Fruit fly (Drosophila melanogaster) whole organism, embryonic: ENCODE data around the gene CG31365.

Source experiments
- ATbp ChIP-seq: fragments of 200-800 bp; sonication (Bioruptor generic); optimal IDR thresholded peaks from 2 replicates; lab custom pipeline; 2017; ENCODE audit warnings: missing biosample characterization, mild to moderate bottlenecking, missing genetic modification characterization, missing genetic modification reagents
- Antp ChIP-seq: fragments of 200-800 bp; sonication (Bioruptor generic); optimal IDR thresholded peaks from 3 replicates; lab custom pipeline; 2016; ENCODE audit warnings: missing biosample characterization, missing genetic modification characterization
- B-H1 ChIP-seq: fragments of 200-800 bp; sonication (Bioruptor generic); IDR thresholded peaks from 3 replicates; pipeline ENCODE4 v1.3.6; 2022; ENCODE audit warnings: missing biosample characterization, missing genetic modification characterization
- CG11456 ChIP-seq: fragments of 200-800 bp; sonication (Bioruptor generic); IDR thresholded peaks from 3 replicates; pipeline ENCODE4 v1.3.6; 2022; ENCODE audit warnings: missing biosample characterization, missing genetic modification characterization
- CG13287 ChIP-seq: fragments of 200-800 bp; sonication (Bioruptor generic); IDR thresholded peaks from 2 replicates; pipeline ENCODE4 v1.3.6; 2022; ENCODE audit warnings: missing biosample characterization, missing genetic modification characterization; ENCODE audit not compliant: partially characterized antibody
- CG16779 ChIP-seq: fragments of 200-800 bp; sonication (Bioruptor generic); IDR thresholded peaks from 2 replicates; pipeline ENCODE4 v1.3.6; 2022; ENCODE audit warnings: missing biosample characterization, missing genetic modification characterization
- CG17186 ChIP-seq: fragments of 200-800 bp; sonication (Bioruptor generic); optimal IDR thresholded peaks from 3 replicates; lab custom pipeline; 2017; ENCODE audit warnings: missing biosample characterization, missing genetic modification reagents, missing genetic modification characterization
- CG17359 ChIP-seq: fragments of 200-800 bp; sonication (Bioruptor generic); optimal IDR thresholded peaks from 3 replicates; lab custom pipeline; 2018; ENCODE audit warnings: missing biosample characterization, mild to moderate bottlenecking, missing genetic modification characterization, moderate library complexity
- CG17912 ChIP-seq: fragments of 200-800 bp; sonication (Bioruptor generic); optimal IDR thresholded peaks from 2 replicates; lab custom pipeline; 2018; ENCODE audit warnings: missing biosample characterization, mild to moderate bottlenecking, missing genetic modification characterization
- CG18262 ChIP-seq: fragments of 200-800 bp; optimal IDR thresholded peaks from 3 replicates; lab custom pipeline; 2019; ENCODE audit warnings: missing biosample characterization, mild to moderate bottlenecking, missing genetic modification characterization, moderate library complexity
- CG18619 ChIP-seq: fragments of 200-800 bp; sonication (Bioruptor generic); optimal IDR thresholded peaks from 3 replicates; lab custom pipeline; 2017; ENCODE audit warnings: missing biosample characterization, mild to moderate bottlenecking, missing genetic modification characterization
- CG32772 ChIP-seq: fragments of 200-800 bp; sonication (Bioruptor generic); IDR thresholded peaks from 2 replicates; pipeline ENCODE4 v1.3.6; 2022; ENCODE audit warnings: missing biosample characterization, missing genetic modification characterization
- CG3407 ChIP-seq: fragments of 200-800 bp; sonication (Bioruptor generic); optimal IDR thresholded peaks from 2 replicates; lab custom pipeline; 2018; ENCODE audit warnings: missing biosample characterization, mild to moderate bottlenecking, missing genetic modification characterization
- CG4404 ChIP-seq: fragments of 200-800 bp; sonication (Bioruptor generic); IDR thresholded peaks from 2 replicates; pipeline ENCODE4 v1.3.6; 2022; ENCODE audit warnings: missing biosample characterization, missing genetic modification characterization
- CG5245 ChIP-seq: fragments of 200-800 bp; sonication (Bioruptor generic); optimal IDR thresholded peaks from 3 replicates; lab custom pipeline; 2016; ENCODE audit warnings: missing biosample characterization, missing genetic modification characterization
- CG6813 ChIP-seq: fragments of 200-800 bp; sonication (Bioruptor generic); optimal IDR thresholded peaks from 2 replicates; lab custom pipeline; 2017; ENCODE audit warnings: missing biosample characterization, missing genetic modification characterization, mild to moderate bottlenecking, moderate library complexity, missing genetic modification reagents
- CG8290 ChIP-seq, 3 experiments: fragments of 200-800 bp; sonication (Bioruptor generic); optimal IDR thresholded peaks; 2 replicates each; lab custom pipeline; 2016 to 2019; ENCODE audit warnings: missing biosample characterization in 3 of 3, missing genetic modification characterization in 3 of 3, mild to moderate bottlenecking in 2 of 3, moderate library complexity in 1 of 3
- Camta ChIP-seq: fragments of 200-800 bp; sonication (Bioruptor generic); optimal IDR thresholded peaks from 2 replicates; lab custom pipeline; 2016; ENCODE audit warnings: missing biosample characterization, missing genetic modification characterization
- Dbx ChIP-seq: fragments of 200-800 bp; sonication (Bioruptor generic); IDR thresholded peaks from 3 replicates; pipeline ENCODE4 v1.3.6; 2022; ENCODE audit warnings: missing biosample characterization, missing genetic modification characterization
- Kr ChIP-seq: fragments of 200-800 bp; sonication (Bioruptor generic); optimal IDR thresholded peaks from 2 replicates; lab custom pipeline; 2017; ENCODE audit warnings: missing biosample characterization, mild to moderate bottlenecking, missing genetic modification characterization
- Max ChIP-seq: fragments of 200-800 bp; sonication (Bioruptor generic); optimal IDR thresholded peaks from 2 replicates; lab custom pipeline; 2016; ENCODE audit warnings: missing biosample characterization, mild to moderate bottlenecking, missing genetic modification characterization
- Med ChIP-seq: fragments of 200-800 bp; sonication (Bioruptor generic); peaks from one replicate; lab custom pipeline; 2016; ENCODE audit warnings: missing biosample characterization, missing genetic modification characterization, mild to moderate bottlenecking, inconsistent platforms, moderate library complexity
- Opbp ChIP-seq: fragments of 200-800 bp; sonication (Bioruptor generic); IDR thresholded peaks from 3 replicates; pipeline ENCODE4 v1.3.6; 2022; ENCODE audit warnings: missing biosample characterization, missing genetic modification characterization; ENCODE audit not compliant: partially characterized antibody
- Side ChIP-seq: fragments of 200-800 bp; sonication (Bioruptor generic); optimal IDR thresholded peaks from 2 replicates; lab custom pipeline; 2016; ENCODE audit warnings: missing biosample characterization, missing genetic modification characterization
- Usf ChIP-seq: fragments of 200-800 bp; sonication (Bioruptor generic); optimal IDR thresholded peaks from 2 replicates; lab custom pipeline; 2017; ENCODE audit warnings: missing genotype, missing biosample characterization, missing genetic modification characterization
- Xbp1 ChIP-seq: fragments of 200-800 bp; sonication (Bioruptor generic); optimal IDR thresholded peaks from 3 replicates; lab custom pipeline; 2016; ENCODE audit warnings: missing biosample characterization, mild to moderate bottlenecking, missing genetic modification characterization
- ac ChIP-seq: fragments of 200-800 bp; sonication (Bioruptor generic); optimal IDR thresholded peaks from 3 replicates; lab custom pipeline; 2017; ENCODE audit warnings: missing biosample characterization, mild to moderate bottlenecking, missing genetic modification characterization
- ara ChIP-seq: fragments of 200-800 bp; sonication (Bioruptor generic); IDR thresholded peaks from 2 replicates; pipeline ENCODE4 v1.3.6; 2022; ENCODE audit warnings: missing biosample characterization, missing genetic modification characterization
- bowl ChIP-seq: fragments of 200-800 bp; sonication (Bioruptor generic); IDR thresholded peaks from 2 replicates; pipeline ENCODE4 v1.3.6; 2022; ENCODE audit warnings: missing biosample characterization, missing genetic modification characterization
- cad ChIP-seq: fragments of >200 bp; optimal IDR thresholded peaks from 2 replicates; lab custom pipeline; 2017; ENCODE audit warnings: missing biosample characterization, missing genetic modification characterization
- da ChIP-seq: fragments of 200-800 bp; sonication (Bioruptor generic); optimal IDR thresholded peaks from 2 replicates; lab custom pipeline; 2016; ENCODE audit warnings: missing biosample characterization, missing genetic modification characterization
- danr ChIP-seq: fragments of 200-800 bp; sonication (Bioruptor generic); IDR thresholded peaks from 2 replicates; pipeline ENCODE4 v1.3.6; 2022; ENCODE audit warnings: missing biosample characterization, missing genetic modification characterization
- dati ChIP-seq: fragments of 200-800 bp; sonication (Bioruptor generic); IDR thresholded peaks from 2 replicates; pipeline ENCODE4 v1.3.6; 2022; ENCODE audit warnings: missing biosample characterization, missing genetic modification characterization
- dm ChIP-seq: fragments of 200-800 bp; sonication (Bioruptor generic); optimal IDR thresholded peaks from 3 replicates; lab custom pipeline; 2016; ENCODE audit warnings: missing biosample characterization, missing genetic modification characterization
- dmrt11E ChIP-seq: fragments of 200-800 bp; sonication (Bioruptor generic); optimal IDR thresholded peaks from 3 replicates; lab custom pipeline; 2018; ENCODE audit warnings: missing biosample characterization, mild to moderate bottlenecking, missing genetic modification characterization, moderate library complexity
- ftz-f1 ChIP-seq: fragments of 200-800 bp; sonication (Bioruptor generic); optimal IDR thresholded peaks from 2 replicates; lab custom pipeline; 2016; ENCODE audit warnings: missing biosample characterization, missing genetic modification characterization
- gce ChIP-seq: fragments of 200-800 bp; sonication (Bioruptor generic); IDR thresholded peaks from 3 replicates; pipeline ENCODE4 v1.3.6; 2022; ENCODE audit warnings: missing biosample characterization, missing genetic modification characterization
- onecut ChIP-seq: fragments of 200-800 bp; sonication (Bioruptor generic); IDR thresholded peaks from 2 replicates; pipeline ENCODE4 v1.3.6; 2022; ENCODE audit warnings: missing biosample characterization, missing genetic modification characterization
- p53 ChIP-seq: fragments of 200-800 bp; sonication (Bioruptor generic); optimal IDR thresholded peaks from 2 replicates; lab custom pipeline; 2016; ENCODE audit warnings: missing biosample characterization, missing genetic modification characterization
- ranshi ChIP-seq: fragments of 200-800 bp; sonication (Bioruptor generic); IDR thresholded peaks from 2 replicates; pipeline ENCODE4 v1.3.6; 2022; ENCODE audit warnings: missing biosample characterization, missing genetic modification characterization
- rib ChIP-seq: fragments of 200-800 bp; sonication (Bioruptor generic); IDR thresholded peaks from 2 replicates; pipeline ENCODE4 v1.3.6; 2022; ENCODE audit warnings: missing biosample characterization, missing genetic modification characterization
- sc ChIP-seq, 3 experiments: fragments of >200 bp in 2 of 3; fragments of 200-800 bp in 1 of 3; sonication (Bioruptor generic) in 1 of 3; optimal IDR thresholded peaks; 2 replicates in 2 of 3; 3 replicates in 1 of 3; lab custom pipeline; 2017; ENCODE audit warnings: mild to moderate bottlenecking in 1 of 3, missing biosample characterization in 1 of 3, missing genetic modification characterization in 1 of 3, missing genetic modification reagents in 1 of 3
- slp2 ChIP-seq: fragments of 200-800 bp; sonication (Bioruptor generic); optimal IDR thresholded peaks from 2 replicates; lab custom pipeline; 2016; ENCODE audit warnings: missing biosample characterization, missing genetic modification characterization
- sna ChIP-seq: fragments of 200-800 bp; sonication (Bioruptor generic); IDR thresholded peaks from 2 replicates; pipeline ENCODE4 v1.3.6; 2022; ENCODE audit warnings: missing biosample characterization, missing genetic modification characterization; ENCODE audit not compliant: partially characterized antibody
- tin ChIP-seq: fragments of 200-800 bp; sonication (Bioruptor generic); optimal IDR thresholded peaks from 3 replicates; lab custom pipeline; 2016; ENCODE audit warnings: missing biosample characterization, missing genetic modification characterization
- toy ChIP-seq: fragments of 200-800 bp; sonication (Bioruptor generic); IDR thresholded peaks from 2 replicates; pipeline ENCODE4 v1.3.6; 2022; ENCODE audit warnings: missing biosample characterization, missing genetic modification characterization
- tx ChIP-seq: fragments of 200-800 bp; sonication (Bioruptor generic); optimal IDR thresholded peaks from 2 replicates; lab custom pipeline; 2016; ENCODE audit warnings: missing biosample characterization, missing genetic modification characterization
- usp ChIP-seq: fragments of >200 bp; optimal IDR thresholded peaks from 2 replicates; lab custom pipeline; 2017; ENCODE audit warnings: missing biosample characterization, missing genetic modification characterization
- vvl ChIP-seq: fragments of 200-800 bp; sonication (Bioruptor generic); IDR thresholded peaks from 2 replicates; pipeline ENCODE4 v1.3.6; 2022; ENCODE audit warnings: missing biosample characterization, missing genetic modification characterization
- wek ChIP-seq: fragments of 200-800 bp; sonication (Bioruptor generic); optimal IDR thresholded peaks from 3 replicates; lab custom pipeline; 2018; ENCODE audit warnings: missing biosample characterization, mild to moderate bottlenecking, missing genetic modification characterization, moderate library complexity
- zf30C ChIP-seq: fragments of 200-800 bp; sonication (Bioruptor generic); optimal IDR thresholded peaks from 3 replicates; lab custom pipeline; 2018; ENCODE audit warnings: missing biosample characterization, mild to moderate bottlenecking, missing genetic modification characterization

Gene CG31365

DNA sequence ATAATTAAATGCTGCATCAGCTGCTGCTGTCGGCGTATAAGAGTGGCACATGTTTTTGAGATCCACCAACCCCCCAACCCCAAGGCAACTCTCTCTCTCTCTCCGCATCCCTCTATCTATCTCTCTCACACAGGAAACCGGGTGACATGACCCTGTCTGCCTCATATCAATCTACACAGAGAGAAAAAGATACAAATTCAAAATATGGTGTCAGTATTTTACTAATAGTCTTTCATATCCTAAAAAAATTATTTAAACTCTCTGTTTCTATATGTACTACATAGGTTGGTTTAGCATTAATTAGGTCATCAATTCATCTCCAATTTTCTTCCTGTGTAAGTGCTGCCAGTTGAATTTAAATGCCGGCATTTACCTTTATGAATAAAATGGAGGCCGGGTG is 49.2 kb upstream of the CG31365 start (continued):
- no peak for TF ChIP-seq cad
- peak; percentile 72 for TF ChIP-seq tx (GFP tag; lab: Kevin White, UChicago)
- peak; percentile 92 for TF ChIP-seq ranshi (GFP tag; lab: Robert Waterston, UW)
- peak; percentile 86 for TF ChIP-seq Max (GFP tag; lab: Kevin White, UChicago)
- TF ChIP-seq Opbp (GFP tag; lab: Robert Waterston, UW) = no peak
- peak; percentile 50 for TF ChIP-seq da (GFP tag; lab: Kevin White, UChicago)
- peak; percentile 95 for TF ChIP-seq CG17359 (tag; lab: Kevin White, UChicago)
- TF ChIP-seq CG5245 (GFP tag; lab: Kevin White, UChicago) = peak; percentile 90
- TF ChIP-seq CG18619 = peak; percentile 77
- TF ChIP-seq sc (optimal IDR thresholded peaks at IDR 0.05; lab: Kevin White, UChicago) = no peak
- TF ChIP-seq sc (GFP tag; optimal IDR thresholded peaks at IDR 0.05; lab: Kevin White, UChicago) = peak; percentile 88
- peak; percentile 70; the same call in 1 of the 2 replicates for TF ChIP-seq CG16779 (GFP tag; lab: Robert Waterston, UW)
- peak; percentile 90 for TF ChIP-seq ATbp (GFP tag; lab: Kevin White, UChicago)
- peak; percentile 93 for TF ChIP-seq ara (GFP tag; lab: Robert Waterston, UW)
- TF ChIP-seq B-H1 (GFP tag; lab: Robert Waterston, UW) = peak; percentile 88
- peak; percentile 58 for TF ChIP-seq Usf (GFP tag; lab: Kevin White, UChicago)
- peak; percentile 92 for TF ChIP-seq Xbp1
- peak; percentile 91 for TF ChIP-seq dmrt11E (tag; lab: Kevin White, UChicago)
- TF ChIP-seq CG4404 (GFP tag; lab: Robert Waterston, UW) = peak; percentile 67
- TF ChIP-seq CG11456 = peak; percentile 88
- TF ChIP-seq onecut (GFP tag; lab: Robert Waterston, UW) = peak; percentile 83
- peak; percentile 66; the same call in 2 of the 3 replicates for TF ChIP-seq Dbx (GFP tag; lab: Robert Waterston, UW)
- peak; percentile 89 for TF ChIP-seq gce (GFP tag; lab: Robert Waterston, UW)
- TF ChIP-seq sna (GFP tag; lab: Robert Waterston, UW) = no peak
- TF ChIP-seq CG32772 (GFP tag; lab: Robert Waterston, UW) = peak; percentile 86
- peak; percentile 91 for TF ChIP-seq Camta (GFP tag; lab: Kevin White, UChicago)
- peak; percentile 71 for TF ChIP-seq ac (GFP tag; lab: Kevin White, UChicago)
- peak; percentile 90 for TF ChIP-seq Antp (GFP tag; lab: Kevin White, UChicago)
- TF ChIP-seq CG17912 (GFP tag; lab: Kevin White, UChicago) = no peak
- peak; percentile 73 for TF ChIP-seq p53
- TF ChIP-seq wek (GFP tag; lab: Kevin White, UChicago) = peak; percentile 80
- TF ChIP-seq danr (GFP tag; lab: Robert Waterston, UW) = peak; percentile 80
- peak; percentile 69 for TF ChIP-seq CG8290 (GFP tag; optimal IDR thresholded peaks at IDR 0.05; lab: Kevin White, UChicago)
- peak in 1 of 2 experiments; percentile 93 for TF ChIP-seq CG8290 (tag; optimal IDR thresholded peaks at IDR 0.05; lab: Kevin White, UChicago)
- no peak for TF ChIP-seq CG13287 (GFP tag; lab: Robert Waterston, UW)
- peak; percentile 85 for TF ChIP-seq slp2
- TF ChIP-seq toy (GFP tag; lab: Robert Waterston, UW) = peak; percentile 51; the same call in 1 of the 2 replicates
- TF ChIP-seq CG3407 (GFP tag; lab: Kevin White, UChicago) = peak; percentile 87
- peak; percentile 73 for TF ChIP-seq dm
- no peak for TF ChIP-seq usp
- TF ChIP-seq rib (GFP tag; lab: Robert Waterston, UW) = peak; percentile 66; the same call in 1 of the 2 replicates
- TF ChIP-seq CG18262 (tag; lab: Kevin White, UChicago) = peak; percentile 93
- peak; percentile 79 for TF ChIP-seq zf30C (GFP tag; lab: Kevin White, UChicago)
- peak; percentile 98 for TF ChIP-seq vvl (GFP tag; lab: Robert Waterston, UW)
- TF ChIP-seq CG17186 = peak; percentile 40
- TF ChIP-seq Kr = no peak
- TF ChIP-seq Med = peak; percentile 97
- peak; percentile 86 for TF ChIP-seq Side (GFP tag; lab: Kevin White, UChicago)
- TF ChIP-seq dati = peak; percentile 83
- TF ChIP-seq tin (GFP tag; lab: Kevin White, UChicago) = peak; percentile 91
- TF ChIP-seq CG6813 = peak; percentile 78
- TF ChIP-seq bowl (GFP tag; lab: Robert Waterston, UW) = peak; percentile 76
- no peak for TF ChIP-seq ftz-f1 (GFP tag; lab: Kevin White, UChicago)
